Worm (Caenorhabditis elegans): ENCODE results near the gene hadb-1.

The hadb-1 gene

ce11 chrIII:8664897-8665388 lies 23.3 kb downstream of the hadb-1 start, which contains the start of gene F22B7.1:
Gene F22B7.1 (plus strand): TSS chrIII:8665338.
- TF ChIP-seq pros-1 (tag; optimal IDR thresholded peaks at IDR 0.05) (no peak), dmd-4 (tag; optimal IDR thresholded peaks at IDR 0.05; ENCODE audit: borderline replicate concordance) (no peak), hlh-30 (tag; optimal IDR thresholded peaks at IDR 0.05; ENCODE audit: insufficient read depth) (peak; percentile 21), mec-3 (tag; optimal IDR thresholded peaks at IDR 0.05; ENCODE audit: borderline replicate concordance) (no peak), hlh-13 (GFP tag; optimal IDR thresholded peaks at IDR 0.05) (no peak), pat-9 (tag; optimal IDR thresholded peaks at IDR 0.05) (no peak)

- peak; percentile 49 for TF ChIP-seq pros-1 (tag; optimal IDR thresholded peaks at IDR 0.05)
- no peak for TF ChIP-seq T23F11.4 (GFP tag; optimal IDR thresholded peaks at IDR 0.05)
- no peak for TF ChIP-seq unc-42 (tag; optimal IDR thresholded peaks at IDR 0.05)
Measured at ce11 chrIII:8663143-8663542, 25.1 kb downstream of the hadb-1 start.

ce11 chrIII:8658367-8658761 lies 29.9 kb downstream of the hadb-1 start:
- TF ChIP-seq ceh-24 (tag; optimal IDR thresholded peaks at IDR 0.05) (no peak), elt-2 (tag; optimal IDR thresholded peaks at IDR 0.05) (peak; percentile 69), ceh-18 (tag; optimal IDR thresholded peaks at IDR 0.05) (peak; percentile 96), tbx-2 (tag; optimal IDR thresholded peaks at IDR 0.05) (peak; percentile 78), Y22D7AL.16 (tag; optimal IDR thresholded peaks at IDR 0.05) (no peak), hlh-30 (tag; optimal IDR thresholded peaks at IDR 0.05; ENCODE audit: insufficient read depth) (peak; percentile 33), tbx-7 (tag; optimal IDR thresholded peaks at IDR 0.05) (no peak), rnt-1 (tag; optimal IDR thresholded peaks at IDR 0.05) (peak; percentile 71), F13H6.1 (tag; optimal IDR thresholded peaks at IDR 0.05) (peak; percentile 72), nfya-1 (tag; optimal IDR thresholded peaks at IDR 0.05) (peak; percentile 58), dve-1 (tag; optimal IDR thresholded peaks at IDR 0.05) (peak; percentile 62), unc-55 (GFP tag; optimal IDR thresholded peaks at IDR 0.05) (peak; percentile 94), ceh-31 (tag; optimal IDR thresholded peaks at IDR 0.05) (no peak), ztf-16 (tag; optimal IDR thresholded peaks at IDR 0.05) (peak; percentile 10), pqm-1 (tag; optimal IDR thresholded peaks at IDR 0.05) (peak; percentile 80), T23F11.4 (GFP tag; optimal IDR thresholded peaks at IDR 0.05) (peak; percentile 42), K09A11.1 (tag; optimal IDR thresholded peaks at IDR 0.05; ENCODE audit: insufficient read depth) (peak; percentile 20), pag-3 (tag; optimal IDR thresholded peaks at IDR 0.05; ENCODE audit: borderline replicate concordance) (no peak), hlh-8 (tag; optimal IDR thresholded peaks at IDR 0.05) (peak; percentile 33)

ce11 chrIII:8657676-8658366 lies 30.5 kb downstream of the hadb-1 start:
- TF ChIP-seq ceh-2 (tag; optimal IDR thresholded peaks at IDR 0.05) (no peak), ceh-14 (tag; optimal IDR thresholded peaks at IDR 0.05) (no peak), ceh-31 (tag; optimal IDR thresholded peaks at IDR 0.05) (no peak), eyg-1 (tag; optimal IDR thresholded peaks at IDR 0.05) (no peak), madf-2 (tag; optimal IDR thresholded peaks at IDR 0.05) (no peak), ceh-9 (tag; optimal IDR thresholded peaks at IDR 0.05) (no peak), npax-4 (tag; optimal IDR thresholded peaks at IDR 0.05) (no peak), Y22D7AL.16 (tag; optimal IDR thresholded peaks at IDR 0.05) (no peak), ttx-3 (tag; optimal IDR thresholded peaks at IDR 0.05) (no peak)

- no peak for TF ChIP-seq hlh-30 (tag; optimal IDR thresholded peaks at IDR 0.05; ENCODE audit: insufficient read depth)
- TF ChIP-seq elt-2 (tag; optimal IDR thresholded peaks at IDR 0.05): peak; percentile 81
Measured at ce11 chrIII:8656957-8657356, 31.3 kb downstream of the hadb-1 start.
